Fruit fly (Drosophila melanogaster) whole organism, embryonic: Measurements from ENCODE around the gene CG14014.

Experiments used
- Antp ChIP-seq: fragments of 200-800 bp; sonication (Bioruptor generic); optimal IDR thresholded peaks from 3 replicates; lab custom pipeline; 2016; ENCODE audit warnings: missing biosample characterization, missing genetic modification characterization
- Atf3 ChIP-seq: fragments of 200-800 bp; sonication (Bioruptor generic); optimal IDR thresholded peaks from 3 replicates; lab custom pipeline; 2016; ENCODE audit warnings: missing biosample characterization, missing genetic modification characterization
- Bgb ChIP-seq: fragments of 200-800 bp; sonication (Bioruptor generic); IDR thresholded peaks from 2 replicates; pipeline ENCODE4 v1.3.6; 2022; ENCODE audit warnings: missing biosample characterization, missing genetic modification characterization; ENCODE audit not compliant: partially characterized antibody
- CG10462 ChIP-seq: fragments of 200-800 bp; sonication (Bioruptor generic); optimal IDR thresholded peaks from 2 replicates; lab custom pipeline; 2016; ENCODE audit warnings: missing biosample characterization, missing genetic modification characterization
- CG13287 ChIP-seq: fragments of 200-800 bp; sonication (Bioruptor generic); IDR thresholded peaks from 2 replicates; pipeline ENCODE4 v1.3.6; 2022; ENCODE audit warnings: missing biosample characterization, missing genetic modification characterization; ENCODE audit not compliant: partially characterized antibody
- CG14014 ChIP-seq: fragments of 200-800 bp; sonication (Bioruptor generic); IDR thresholded peaks from 2 replicates; pipeline ENCODE4 v1.3.6; 2022; ENCODE audit warnings: missing biosample characterization, missing genetic modification characterization
- CG14965 ChIP-seq: fragments of 200-800 bp; sonication (Bioruptor generic); optimal IDR thresholded peaks from 2 replicates; lab custom pipeline; 2016; ENCODE audit warnings: missing biosample characterization, missing genetic modification characterization, borderline replicate concordance
- CG15601 ChIP-seq: fragments of 200-800 bp; sonication (Bioruptor generic); optimal IDR thresholded peaks from 3 replicates; lab custom pipeline; 2019; ENCODE audit warnings: missing biosample characterization, mild to moderate bottlenecking, missing genetic modification characterization, moderate library complexity
- CG1603 ChIP-seq: fragments of 200-800 bp; sonication (Bioruptor generic); optimal IDR thresholded peaks from 2 replicates; lab custom pipeline; 2019; ENCODE audit warnings: missing biosample characterization, mild to moderate bottlenecking, missing genetic modification characterization, moderate library complexity
- CG17186 ChIP-seq: fragments of 200-800 bp; sonication (Bioruptor generic); optimal IDR thresholded peaks from 3 replicates; lab custom pipeline; 2017; ENCODE audit warnings: missing biosample characterization, missing genetic modification reagents, missing genetic modification characterization
- CG17328 ChIP-seq: fragments of 200-800 bp; sonication (Bioruptor generic); IDR thresholded peaks from 2 replicates; pipeline ENCODE4 v1.3.6; 2022; ENCODE audit warnings: missing biosample characterization, missing genetic modification characterization
- CG17912 ChIP-seq: fragments of 200-800 bp; sonication (Bioruptor generic); optimal IDR thresholded peaks from 2 replicates; lab custom pipeline; 2018; ENCODE audit warnings: missing biosample characterization, mild to moderate bottlenecking, missing genetic modification characterization
- CG18476 ChIP-seq: fragments of 200-800 bp; sonication (Bioruptor generic); optimal IDR thresholded peaks from 2 replicates; lab custom pipeline; 2016; ENCODE audit warnings: missing biosample characterization, mild to moderate bottlenecking, missing genetic modification characterization
- CG30403 ChIP-seq: fragments of 200-800 bp; sonication (Bioruptor generic); optimal IDR thresholded peaks from 3 replicates; lab custom pipeline; 2016; ENCODE audit warnings: missing biosample characterization, missing genetic modification characterization
- CG32767 ChIP-seq: fragments of 200-800 bp; sonication (Bioruptor generic); IDR thresholded peaks from 2 replicates; pipeline ENCODE4 v1.3.6; 2022; ENCODE audit warnings: missing biosample characterization, missing genetic modification characterization
- CG3995 ChIP-seq: fragments of 200-800 bp; sonication (Bioruptor generic); optimal IDR thresholded peaks from 3 replicates; lab custom pipeline; 2016; ENCODE audit warnings: missing biosample characterization, missing genetic modification characterization
- CG5953 ChIP-seq: fragments of 200-800 bp; sonication (Bioruptor generic); IDR thresholded peaks from 2 replicates; pipeline ENCODE4 v1.3.6; 2022; ENCODE audit warnings: missing biosample characterization, missing genetic modification characterization
- CG6654 ChIP-seq: fragments of 200-800 bp; sonication (Bioruptor generic); optimal IDR thresholded peaks from 2 replicates; lab custom pipeline; 2017; ENCODE audit warnings: missing biosample characterization, mild to moderate bottlenecking, missing genetic modification characterization
- CG8281 ChIP-seq: fragments of 200-800 bp; sonication (Bioruptor generic); optimal IDR thresholded peaks from 2 replicates; lab custom pipeline; 2018; ENCODE audit warnings: missing biosample characterization, mild to moderate bottlenecking, missing genetic modification characterization, moderate library complexity
- CG9797 ChIP-seq: fragments of 200-800 bp; sonication (Bioruptor generic); optimal IDR thresholded peaks from 3 replicates; lab custom pipeline; 2018; ENCODE audit warnings: missing biosample characterization, mild to moderate bottlenecking, missing genetic modification characterization
- CG9932 ChIP-seq: fragments of 200-800 bp; sonication (Bioruptor generic); IDR thresholded peaks from 2 replicates; pipeline ENCODE4 v1.3.6; 2022; ENCODE audit warnings: missing biosample characterization, missing genetic modification characterization
- CoRest ChIP-seq: fragments of 200-800 bp; sonication (Bioruptor generic); optimal IDR thresholded peaks from 3 replicates; lab custom pipeline; 2018; ENCODE audit warnings: missing biosample characterization, mild to moderate bottlenecking, missing genetic modification characterization, moderate library complexity
- Dll ChIP-seq: fragments of 200-800 bp; sonication (Bioruptor generic); IDR thresholded peaks from 4 replicates; pipeline ENCODE4 v1.3.6; 2022; ENCODE audit warnings: missing biosample characterization, missing genetic modification characterization; ENCODE audit not compliant: partially characterized antibody
- Gsc ChIP-seq: fragments of 200-800 bp; sonication (Bioruptor generic); IDR thresholded peaks from 2 replicates; pipeline ENCODE4 v1.3.6; 2022; ENCODE audit warnings: missing biosample characterization, missing genetic modification characterization
- Hsf ChIP-seq: fragments of 200-800 bp; sonication (Bioruptor generic); optimal IDR thresholded peaks from 3 replicates; lab custom pipeline; 2016; ENCODE audit warnings: missing biosample characterization, missing genetic modification characterization
- Kr ChIP-seq: fragments of 200-800 bp; sonication (Bioruptor generic); optimal IDR thresholded peaks from 2 replicates; lab custom pipeline; 2017; ENCODE audit warnings: missing biosample characterization, mild to moderate bottlenecking, missing genetic modification characterization
- Rx ChIP-seq: fragments of 200-800 bp; sonication (Bioruptor generic); IDR thresholded peaks from 2 replicates; pipeline ENCODE4 v1.3.6; 2022; ENCODE audit warnings: missing biosample characterization, missing genetic modification characterization
- Vsx1 ChIP-seq: fragments of 200-800 bp; sonication (Bioruptor generic); optimal IDR thresholded peaks from 2 replicates; lab custom pipeline; 2017; ENCODE audit warnings: missing biosample characterization, mild to moderate bottlenecking, missing genetic modification characterization, missing genetic modification reagents
- chif ChIP-seq, 2 experiments: fragments of 200-800 bp; sonication (Bioruptor generic); optimal IDR thresholded peaks; 3 replicates each; lab custom pipeline; 2016; ENCODE audit warnings: missing biosample characterization in 2 of 2, missing genetic modification characterization in 2 of 2
- dan ChIP-seq: fragments of 200-800 bp; sonication (Bioruptor generic); IDR thresholded peaks from 2 replicates; pipeline ENCODE4 v1.3.6; 2022; ENCODE audit warnings: missing biosample characterization, missing genetic modification characterization
- en ChIP-seq: fragments of 200-800 bp; sonication (Bioruptor generic); optimal IDR thresholded peaks from 2 replicates; lab custom pipeline; 2016; ENCODE audit warnings: missing biosample characterization, missing genetic modification characterization
- fd64A ChIP-seq: fragments of 200-800 bp; sonication (Bioruptor generic); optimal IDR thresholded peaks from 3 replicates; lab custom pipeline; 2018; ENCODE audit warnings: missing biosample characterization, mild to moderate bottlenecking, missing genetic modification characterization
- grn ChIP-seq: fragments of 200-800 bp; sonication (Bioruptor generic); optimal IDR thresholded peaks from 3 replicates; lab custom pipeline; 2017; ENCODE audit warnings: missing biosample characterization, missing genetic modification characterization
- gsb-n ChIP-seq: fragments of 200-800 bp; sonication (Bioruptor generic); optimal IDR thresholded peaks from 3 replicates; lab custom pipeline; 2018; ENCODE audit warnings: missing biosample characterization, mild to moderate bottlenecking, missing genetic modification characterization
- klu ChIP-seq: fragments of 200-800 bp; sonication (Bioruptor generic); IDR thresholded peaks from 2 replicates; pipeline ENCODE4 v1.3.6; 2022; ENCODE audit warnings: missing biosample characterization, missing genetic modification characterization
- lilli ChIP-seq: fragments of 200-800 bp; sonication (Bioruptor generic); optimal IDR thresholded peaks from 3 replicates; lab custom pipeline; 2016; ENCODE audit warnings: missing biosample characterization, missing genetic modification characterization
- mam ChIP-seq: fragments of 200-800 bp; sonication (Bioruptor generic); optimal IDR thresholded peaks from 3 replicates; lab custom pipeline; 2016; ENCODE audit warnings: missing biosample characterization, missing genetic modification characterization
- nmo ChIP-seq: fragments of 200-800 bp; sonication (Bioruptor generic); optimal IDR thresholded peaks from 2 replicates; lab custom pipeline; 2018; ENCODE audit warnings: missing biosample characterization, mild to moderate bottlenecking, missing genetic modification characterization, moderate library complexity
- odd ChIP-seq: fragments of 200-800 bp; sonication (Bioruptor generic); optimal IDR thresholded peaks from 2 replicates; lab custom pipeline; 2017; ENCODE audit warnings: missing biosample characterization, mild to moderate bottlenecking, missing genetic modification characterization
- onecut ChIP-seq: fragments of 200-800 bp; sonication (Bioruptor generic); IDR thresholded peaks from 2 replicates; pipeline ENCODE4 v1.3.6; 2022; ENCODE audit warnings: missing biosample characterization, missing genetic modification characterization
- pan ChIP-seq, 4 experiments: fragments of >200 bp in 3 of 4; fragments of 200-800 bp in 1 of 4; sonication (Bioruptor generic) in 1 of 4; optimal IDR thresholded peaks in 3 of 4; IDR thresholded peaks in 1 of 4; 2 replicates each; pipeline versions ENCODE4 v1.3.6 to Lab custom; 2017 to 2022; ENCODE audit warnings: missing biosample characterization in 2 of 4, missing genetic modification characterization in 2 of 4, mixed read lengths in 1 of 4
- pzg ChIP-seq: fragments of 200-800 bp; sonication (Bioruptor generic); optimal IDR thresholded peaks from 3 replicates; lab custom pipeline; 2018; ENCODE audit warnings: missing biosample characterization, mild to moderate bottlenecking, missing genetic modification characterization, moderate library complexity
- rib ChIP-seq: fragments of 200-800 bp; sonication (Bioruptor generic); IDR thresholded peaks from 2 replicates; pipeline ENCODE4 v1.3.6; 2022; ENCODE audit warnings: missing biosample characterization, missing genetic modification characterization
- schlank ChIP-seq: fragments of 200-800 bp; sonication (Bioruptor generic); optimal IDR thresholded peaks from 2 replicates; lab custom pipeline; 2018; ENCODE audit warnings: missing biosample characterization, mild to moderate bottlenecking, missing genetic modification characterization
- sim ChIP-seq: fragments of 200-800 bp; sonication (Bioruptor generic); IDR thresholded peaks from 2 replicates; pipeline ENCODE4 v1.3.6; 2022; ENCODE audit warnings: missing biosample characterization, missing genetic modification characterization
- sima ChIP-seq: fragments of 200-800 bp; sonication (Bioruptor generic); optimal IDR thresholded peaks from 2 replicates; lab custom pipeline; 2016; ENCODE audit warnings: missing biosample characterization, missing genetic modification characterization
- ssp ChIP-seq: fragments of 200-800 bp; sonication (Bioruptor generic); IDR thresholded peaks from 2 replicates; pipeline ENCODE4 v1.3.6; 2022; ENCODE audit warnings: missing biosample characterization, missing genetic modification characterization
- ttk ChIP-seq: fragments of 200-800 bp; sonication (Bioruptor generic); IDR thresholded peaks from 2 replicates; pipeline ENCODE4 v2.1.2; 2022; ENCODE audit warnings: missing biosample characterization, missing genetic modification characterization
- z ChIP-seq: fragments of 200-800 bp; sonication (Bioruptor generic); IDR thresholded peaks from 3 replicates; pipeline ENCODE4 v1.3.6; 2022; ENCODE audit warnings: missing biosample characterization, missing genetic modification characterization

The CG14014 gene

dm6 chr2L:5546518-5547287 is 3.9 kb downstream of the CG14014 start, which contains the start of gene Oscillin (continued):
- TF ChIP-seq mam = peak; percentile 41
- TF ChIP-seq klu (GFP tag; lab: Robert Waterston, UW) = peak; percentile 72
- TF ChIP-seq CG9932 (GFP tag; lab: Robert Waterston, UW) = peak; percentile 72
- TF ChIP-seq Antp (GFP tag; lab: Kevin White, UChicago) = peak; percentile 35
- TF ChIP-seq odd (GFP tag; lab: Kevin White, UChicago) = peak; percentile 76
- peak; percentile 89 for TF ChIP-seq gsb-n (tag; lab: Kevin White, UChicago)
- TF ChIP-seq CG8281 (tag; lab: Kevin White, UChicago) = peak; percentile 49
- no peak for TF ChIP-seq en (GFP tag; lab: Kevin White, UChicago)
- TF ChIP-seq nmo (GFP tag; lab: Kevin White, UChicago) = peak; percentile 93
- no peak for TF ChIP-seq schlank (tag; lab: Kevin White, UChicago)
- TF ChIP-seq CG15601 (tag; lab: Kevin White, UChicago) = peak; percentile 90
- peak; percentile 52; the same call in 1 of the 2 replicates for TF ChIP-seq Rx (GFP tag; lab: Robert Waterston, UW)
- TF ChIP-seq Hsf (GFP tag; lab: Kevin White, UChicago) = peak; percentile 74
- TF ChIP-seq CG6654 = peak; percentile 45
- TF ChIP-seq pan (optimal IDR thresholded peaks at IDR 0.05; lab: Kevin White, UChicago) = no peak
- TF ChIP-seq pan (GFP tag; optimal IDR thresholded peaks at IDR 0.05 in 1 of 2, IDR thresholded peaks at IDR 0.05 in 1 of 2) = peak in 1 of 2 experiments; percentile 92
- peak; percentile 67 for TF ChIP-seq onecut
- no peak for TF ChIP-seq grn (GFP tag; lab: Kevin White, UChicago)
- peak; percentile 64; the same call in 1 of the 2 replicates for TF ChIP-seq Bgb (GFP tag; lab: Robert Waterston, UW)
- TF ChIP-seq Gsc = no peak
- TF ChIP-seq Vsx1 (GFP tag; lab: Kevin White, UChicago) = no peak
- peak; percentile 73 for TF ChIP-seq ssp
- TF ChIP-seq CG9797 (GFP tag; lab: Kevin White, UChicago) = no peak
- peak; percentile 71 for TF ChIP-seq sim (GFP tag; lab: Robert Waterston, UW)
- peak; percentile 66; the same call in 3 of the 4 replicates for TF ChIP-seq Dll (GFP tag; lab: Robert Waterston, UW)
- TF ChIP-seq fd64A (GFP tag; lab: Kevin White, UChicago) = no peak
- 0 out of 2 replicates have a peak, but pooled peaks have one; percentile 28 for TF ChIP-seq CG5953 (GFP tag; lab: Robert Waterston, UW)
- TF ChIP-seq CoRest = peak; percentile 85
- peak; percentile 45; the same call in 1 of the 2 replicates for TF ChIP-seq rib (GFP tag; lab: Robert Waterston, UW)
- TF ChIP-seq lilli (GFP tag; lab: Kevin White, UChicago) = peak; percentile 57
- TF ChIP-seq dan (GFP tag; lab: Robert Waterston, UW) = no peak
- peak; percentile 98 for TF ChIP-seq z (GFP tag; lab: Robert Waterston, UW)
- TF ChIP-seq CG13287 = peak; percentile 59
- no peak for TF ChIP-seq CG14965 (GFP tag; lab: Kevin White, UChicago)
- TF ChIP-seq Kr (GFP tag; lab: Kevin White, UChicago) = no peak
- no peak for TF ChIP-seq CG17186 (GFP tag; lab: Kevin White, UChicago)
- TF ChIP-seq sima (GFP tag; lab: Kevin White, UChicago) = no peak
- TF ChIP-seq CG17912 (GFP tag; lab: Kevin White, UChicago) = no peak
- TF ChIP-seq ttk = peak; percentile 81
- peak; percentile 70 for TF ChIP-seq CG18476
- peak; percentile 78 for TF ChIP-seq CG32767 (GFP tag; lab: Robert Waterston, UW)
- TF ChIP-seq CG1603 (tag; lab: Kevin White, UChicago) = no peak
- TF ChIP-seq CG17328 (GFP tag; lab: Robert Waterston, UW) = peak; percentile 66
- no peak for TF ChIP-seq Atf3 (GFP tag; lab: Kevin White, UChicago)
- no peak for TF ChIP-seq pzg (GFP tag; lab: Kevin White, UChicago)
- no peak for TF ChIP-seq CG3995 (GFP tag; lab: Kevin White, UChicago)
- peak in 1 of 2 experiments; percentile 30 for TF ChIP-seq chif (GFP tag; optimal IDR thresholded peaks at IDR 0.05; lab: Kevin White, UChicago)
- TF ChIP-seq CG14014 (GFP tag; lab: Robert Waterston, UW) = peak; percentile 91
- TF ChIP-seq CG30403 (GFP tag; lab: Kevin White, UChicago) = peak; percentile 76
- no peak for TF ChIP-seq CG10462 (GFP tag; lab: Kevin White, UChicago)
